Worm (Caenorhabditis elegans) whole organism, midembryonic: ENCODE measurements around the gene C23H5.11.

Experiments used
- T22C8.4 ChIP-seq: fragments of 200-800 bp; sonication (Bioruptor generic); IDR thresholded peaks from 2 replicates; pipeline ENCODE4 v1.3.6; 2022; ENCODE audit warnings: missing genetic modification characterization, missing compliant biosample characterization
- flt-1 ChIP-seq: fragments of 200-800 bp; sonication (Bioruptor generic); IDR thresholded peaks from 2 replicates; pipeline ENCODE4 v1.3.6; 2022; ENCODE audit warnings: missing genetic modification characterization, missing compliant biosample characterization

DNA sequence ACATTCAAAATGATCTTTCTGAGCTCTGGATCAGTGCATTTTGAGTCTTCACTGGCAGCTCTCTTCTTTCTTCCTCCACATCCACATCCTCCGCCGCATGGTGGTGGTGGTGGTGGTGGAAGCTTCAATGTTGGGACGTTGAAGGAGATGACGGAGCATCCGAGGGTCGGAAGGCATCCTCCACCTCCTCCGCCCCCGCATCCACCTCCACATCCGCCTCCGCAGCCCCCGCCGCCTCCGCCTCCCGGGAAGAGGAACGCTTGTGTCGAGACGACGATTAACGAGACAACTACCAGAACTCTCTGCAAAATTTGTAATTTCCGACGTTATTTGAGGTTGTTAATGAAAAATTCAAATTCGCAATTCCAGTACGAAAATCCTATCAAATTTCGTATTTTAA, 27.7 kb upstream of the C23H5.11 start:
- TF ChIP-seq T22C8.4 = no peak
- TF ChIP-seq flt-1 (GFP tag; lab: Robert Waterston, UW) = no peak
